Fruit fly (Drosophila melanogaster): ENCODE results near the gene kraken.

kraken gene

DNA sequence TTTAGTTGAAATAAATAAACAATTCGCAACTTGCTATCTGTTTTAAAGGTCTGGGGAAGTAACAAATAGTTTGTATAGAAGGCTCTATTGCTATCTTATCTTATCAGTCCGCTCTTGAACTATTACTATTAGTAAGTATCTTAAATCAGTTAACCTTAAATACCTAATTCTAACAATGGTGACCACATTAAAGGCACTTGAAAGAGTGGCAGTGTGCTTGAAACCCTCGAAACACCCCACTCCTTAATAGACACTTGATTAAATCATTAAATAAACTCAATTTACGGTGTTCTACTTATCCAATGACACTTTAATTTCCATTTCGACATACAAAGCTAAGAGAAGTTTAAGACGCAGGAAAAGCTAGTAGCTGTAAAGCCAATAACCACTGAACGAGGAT lies 13.8 kb upstream of the kraken start:
- TF ChIP-seq CG17801 (GFP tag; optimal IDR thresholded peaks at IDR 0.05; ENCODE audit: partially characterized antibody): no peak

DNA sequence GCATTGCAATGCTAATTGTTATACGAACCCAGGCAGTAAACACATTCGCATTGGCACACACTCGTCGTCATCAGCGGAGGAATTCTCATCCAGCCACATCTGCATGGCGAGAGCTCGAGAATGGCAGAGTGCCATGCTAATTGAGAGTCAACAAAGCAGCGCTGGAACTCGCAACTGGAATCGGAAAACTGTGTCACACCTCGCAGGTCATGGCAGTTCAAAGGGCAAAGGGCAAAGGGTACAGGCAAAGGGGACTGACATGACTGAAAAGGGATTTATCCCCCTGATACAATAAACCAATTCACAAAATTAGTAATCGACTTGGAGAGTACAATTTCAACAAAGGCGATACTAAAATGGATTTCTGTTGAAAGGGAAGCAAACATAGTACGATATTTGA lies 12.5 kb upstream of the kraken start:
- no peak for TF ChIP-seq CG17801 (GFP tag; optimal IDR thresholded peaks at IDR 0.05; ENCODE audit: partially characterized antibody)

DNA sequence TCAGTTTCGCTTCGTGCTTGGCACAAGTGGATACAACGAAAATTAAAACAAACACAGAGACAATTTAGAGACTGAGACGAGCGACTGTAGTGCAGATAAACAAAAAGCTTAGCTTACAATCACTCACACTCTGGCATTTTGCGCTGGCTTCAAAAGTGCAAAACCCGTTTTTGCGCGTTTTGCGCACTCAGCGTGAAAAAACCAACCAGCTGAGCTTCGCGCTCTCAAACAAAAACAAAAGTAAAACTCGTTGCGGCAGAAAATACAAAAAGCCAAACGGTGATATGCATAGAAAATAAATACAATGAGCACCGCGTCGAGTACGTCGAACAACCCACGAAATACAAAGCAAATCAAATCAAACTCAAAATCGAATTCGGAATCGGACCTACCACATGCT lies 11.9 kb upstream of the kraken start:
- TF ChIP-seq CG17801 (GFP tag; optimal IDR thresholded peaks at IDR 0.05; ENCODE audit: partially characterized antibody): no peak

DNA sequence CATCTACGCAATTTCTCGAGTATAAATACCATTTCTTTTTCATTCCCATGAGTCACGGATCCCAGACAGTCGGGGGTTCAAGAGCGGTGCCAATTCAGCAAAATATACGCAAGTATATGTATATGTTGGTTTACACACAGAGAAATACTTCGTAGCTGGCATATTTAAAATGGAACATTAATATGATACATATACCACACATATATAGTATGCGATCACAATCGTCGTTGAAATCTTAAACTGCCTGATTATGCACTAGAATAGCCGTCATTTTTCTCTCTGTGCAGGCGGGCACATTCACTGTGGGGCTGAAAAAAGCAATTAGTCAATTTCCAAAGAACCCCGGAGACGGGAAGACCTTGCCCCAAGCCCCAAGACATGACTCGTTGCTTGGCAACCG lies 10.9 kb upstream of the kraken start:
- peak; percentile 94 for TF ChIP-seq CG17801 (GFP tag; optimal IDR thresholded peaks at IDR 0.05; ENCODE audit: partially characterized antibody)

DNA sequence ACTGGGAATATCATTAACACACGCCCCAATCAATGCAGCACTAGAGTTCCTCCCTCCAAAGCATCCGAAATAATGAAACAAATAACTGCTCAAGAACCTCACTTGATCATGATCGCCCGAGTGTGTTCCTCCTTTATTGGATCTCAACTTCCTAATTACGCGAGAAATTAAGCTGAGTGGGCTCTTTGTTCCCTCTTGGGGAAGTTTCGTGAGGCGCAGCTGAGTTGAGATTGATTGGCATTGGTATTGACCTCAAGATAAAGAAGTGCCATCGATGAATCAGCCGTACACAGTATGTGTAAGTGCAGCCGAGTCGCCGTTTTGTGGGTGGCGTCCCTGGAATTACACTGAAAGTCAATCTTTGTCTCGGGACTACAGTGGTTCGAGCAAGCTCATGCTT lies 9.7 kb upstream of the kraken start:
- TF ChIP-seq CG17801 (GFP tag; optimal IDR thresholded peaks at IDR 0.05; ENCODE audit: partially characterized antibody): no peak

DNA sequence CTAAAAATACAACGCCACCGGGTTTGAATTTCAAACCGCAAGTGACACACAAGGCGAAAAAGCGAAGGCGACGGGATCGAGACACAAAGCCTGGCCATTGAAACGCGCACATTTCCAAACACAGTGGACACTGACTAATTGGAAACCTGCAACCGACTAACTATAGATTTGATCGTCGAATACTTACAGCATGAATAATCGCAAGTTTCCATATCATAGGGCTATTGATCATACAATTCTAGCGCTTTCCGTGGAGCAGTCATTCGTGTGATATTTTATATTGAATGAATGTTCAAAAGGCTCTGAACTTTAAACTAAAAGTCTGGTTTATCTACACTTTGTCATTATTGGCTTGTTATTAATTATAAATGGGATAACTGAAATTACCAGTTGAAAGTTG lies 9.3 kb upstream of the kraken start:
- no peak for TF ChIP-seq CG17801 (GFP tag; optimal IDR thresholded peaks at IDR 0.05; ENCODE audit: partially characterized antibody)

DNA sequence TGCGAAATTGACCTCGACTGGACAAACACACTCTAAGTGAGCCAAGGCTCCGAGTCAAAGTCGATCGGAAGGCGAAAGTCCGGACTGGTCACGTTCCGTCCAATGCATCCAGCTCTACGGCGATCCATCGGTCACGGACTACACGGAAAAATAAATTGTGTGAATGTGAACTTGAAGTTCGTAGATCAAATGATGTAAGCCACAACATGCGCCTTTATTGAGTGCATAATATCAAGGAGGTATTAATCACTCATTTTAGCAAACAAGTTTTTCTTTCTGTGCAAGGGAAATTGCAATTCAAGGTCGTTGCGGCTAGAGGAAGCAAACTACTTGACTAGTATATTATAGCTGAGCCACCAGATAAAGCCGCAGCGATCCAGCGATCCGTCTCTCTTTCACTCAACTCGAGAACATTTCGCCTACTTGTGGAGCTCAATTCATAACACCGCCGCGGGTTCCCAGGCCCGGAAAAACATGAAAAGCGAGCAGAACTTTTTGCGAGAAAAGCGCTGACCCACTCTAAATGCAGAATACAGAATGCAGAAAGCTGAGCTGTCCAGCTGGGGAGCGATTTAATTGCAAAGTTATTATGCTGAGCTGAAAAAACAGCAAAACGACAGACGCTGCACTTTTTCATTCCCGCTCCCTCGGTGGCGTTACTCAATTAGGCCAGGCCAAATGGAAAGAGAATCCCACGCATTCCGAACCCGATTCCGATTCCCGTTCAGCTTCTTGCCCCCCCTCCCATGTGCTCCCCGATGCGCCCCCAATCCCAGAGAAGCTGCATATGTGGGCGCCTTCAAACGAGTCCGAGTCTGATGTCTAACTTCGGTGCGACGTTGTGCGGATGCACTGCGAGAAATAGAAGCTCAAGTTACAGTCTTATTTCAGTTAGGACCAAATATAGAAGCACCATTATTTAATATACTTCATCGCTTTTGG lies 8.4 kb upstream of the kraken start:
- peak; percentile 9 for TF ChIP-seq CG17801 (GFP tag; optimal IDR thresholded peaks at IDR 0.05; ENCODE audit: partially characterized antibody)

DNA sequence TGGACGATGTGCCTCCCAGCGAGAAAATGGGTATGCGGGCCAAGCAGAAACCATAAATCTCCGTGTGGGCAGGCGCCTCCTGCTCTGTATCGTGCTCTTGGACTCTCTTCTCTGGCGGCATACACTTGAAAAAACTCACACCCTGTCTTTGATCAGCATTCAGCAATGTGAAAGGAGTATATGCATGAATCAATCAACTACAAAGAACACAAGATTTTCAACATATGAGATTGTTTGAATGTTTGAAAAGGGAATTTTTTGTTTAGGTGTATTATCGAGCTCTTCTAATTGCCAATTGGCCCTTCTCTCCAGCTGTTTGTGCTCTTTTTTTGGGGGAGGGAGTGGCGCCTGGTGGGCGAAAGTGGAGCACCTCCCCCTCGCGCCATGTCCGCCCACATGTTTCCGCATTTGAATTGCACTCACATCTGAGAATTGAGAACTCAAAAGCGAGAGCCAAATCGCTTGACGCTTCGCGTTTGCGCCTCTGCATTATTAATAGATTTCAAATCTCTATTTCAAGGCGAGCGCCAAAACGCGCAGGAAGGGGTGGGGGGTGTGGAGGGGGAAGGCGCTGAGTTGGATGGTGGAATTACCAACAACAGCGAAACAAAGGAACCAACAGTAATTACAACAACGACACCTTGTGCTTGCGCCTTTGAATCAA lies 7.1 kb upstream of the kraken start:
- TF ChIP-seq CG17801 (GFP tag; optimal IDR thresholded peaks at IDR 0.05; ENCODE audit: partially characterized antibody): no peak

DNA sequence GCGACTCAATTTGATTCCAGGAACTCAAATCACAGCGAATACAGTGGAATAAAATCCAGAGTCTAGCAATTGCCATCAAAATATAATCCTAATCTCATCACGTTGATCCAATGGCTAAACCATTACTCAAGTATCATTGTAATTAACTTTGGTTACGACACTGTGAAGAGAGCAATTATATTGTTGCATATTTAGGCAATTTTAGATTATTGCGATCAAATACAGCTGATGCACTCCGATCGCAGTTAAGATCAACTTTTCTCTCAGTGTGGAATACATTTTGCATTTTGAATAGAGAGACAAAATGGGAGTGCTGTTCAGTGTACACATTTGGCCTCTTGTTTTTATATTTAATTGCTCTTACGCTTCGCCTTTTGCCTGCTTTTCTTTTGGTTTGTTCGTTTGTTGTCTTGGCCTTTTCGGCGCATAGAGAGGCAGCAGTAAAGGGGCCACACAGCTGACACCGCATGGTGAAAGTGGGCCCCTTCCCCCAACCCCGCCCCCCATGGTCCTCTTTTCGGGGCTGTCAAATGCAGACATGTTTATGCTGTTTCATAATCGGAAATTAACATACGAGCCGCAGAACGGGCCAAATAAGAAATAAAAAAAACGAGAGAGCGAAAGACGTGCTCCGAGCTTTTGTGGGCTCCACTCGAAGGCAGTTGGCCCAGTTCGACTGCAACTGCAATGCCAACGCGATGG lies 6.2 kb upstream of the kraken start:
- TF ChIP-seq CG17801 (GFP tag; optimal IDR thresholded peaks at IDR 0.05; ENCODE audit: partially characterized antibody): peak; percentile 16

DNA sequence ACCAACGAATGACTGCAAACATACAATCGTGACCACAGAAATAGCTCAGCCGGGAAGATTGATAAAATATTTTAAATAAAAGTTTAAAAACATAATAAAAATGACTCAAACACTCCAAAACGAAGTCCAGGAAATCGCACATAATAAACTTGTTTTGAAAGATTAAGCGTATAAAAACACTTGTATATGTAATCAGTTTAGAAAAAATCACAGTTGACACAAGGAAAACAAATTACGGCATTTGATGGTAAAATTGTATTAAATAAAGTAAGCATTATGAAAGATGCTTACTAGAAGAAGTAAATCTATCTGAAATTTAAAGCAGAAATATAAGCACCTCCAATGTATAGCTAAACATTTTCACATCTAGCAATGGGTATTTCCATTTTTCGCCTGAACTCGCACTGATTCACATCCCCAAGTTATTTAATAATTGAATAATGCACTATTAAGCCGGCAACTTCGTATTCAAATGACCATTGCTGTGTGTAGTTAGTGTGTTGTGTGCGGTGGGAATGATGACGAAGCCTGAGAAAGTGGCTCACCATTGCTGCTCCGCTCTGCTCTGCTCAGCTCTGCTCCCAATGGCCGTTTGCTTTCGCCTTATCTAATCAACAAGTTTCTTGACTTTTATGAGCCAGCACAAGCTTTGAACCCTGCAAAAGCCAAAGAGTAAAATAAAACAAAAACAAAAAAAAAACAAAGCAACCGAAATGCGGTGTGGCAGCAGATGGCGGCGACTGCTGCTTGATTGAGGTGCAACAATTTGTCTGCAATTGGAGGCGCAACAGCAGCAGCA lies 5.2 kb upstream of the kraken start:
- no peak for TF ChIP-seq CG17801 (GFP tag; optimal IDR thresholded peaks at IDR 0.05; ENCODE audit: partially characterized antibody)

DNA sequence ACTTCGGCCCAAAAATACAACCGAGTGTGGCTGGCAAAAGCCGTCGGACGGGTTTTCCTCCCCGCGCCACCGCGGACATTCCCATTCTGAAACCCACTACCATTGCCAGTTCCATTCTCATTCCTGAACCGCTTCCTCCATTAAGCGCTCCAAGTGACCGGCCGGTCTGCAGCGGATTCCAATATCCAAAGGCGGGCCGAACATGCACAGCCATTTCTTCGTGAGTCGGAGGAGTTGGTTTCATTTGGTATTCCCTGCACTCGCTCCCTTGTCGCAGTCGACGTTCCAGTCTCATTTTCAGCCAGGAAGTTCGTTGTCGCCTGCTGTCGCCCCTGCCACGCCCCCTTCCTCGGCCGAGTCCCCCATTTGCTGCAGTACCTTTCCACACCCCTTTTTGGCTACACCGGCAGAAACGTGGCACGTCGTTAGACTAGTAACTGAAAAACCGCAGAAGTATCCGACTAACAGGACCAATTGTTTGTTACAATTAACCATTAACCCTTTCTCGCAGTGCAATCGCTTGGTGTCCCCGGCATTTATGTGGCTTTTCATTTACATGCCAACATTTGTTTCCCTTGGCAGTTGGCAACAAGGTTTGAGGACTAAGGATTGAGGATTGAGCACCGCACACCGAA lies 4.5 kb upstream of the kraken start:
- no peak for TF ChIP-seq CG17801 (GFP tag; optimal IDR thresholded peaks at IDR 0.05; ENCODE audit: partially characterized antibody)

DNA sequence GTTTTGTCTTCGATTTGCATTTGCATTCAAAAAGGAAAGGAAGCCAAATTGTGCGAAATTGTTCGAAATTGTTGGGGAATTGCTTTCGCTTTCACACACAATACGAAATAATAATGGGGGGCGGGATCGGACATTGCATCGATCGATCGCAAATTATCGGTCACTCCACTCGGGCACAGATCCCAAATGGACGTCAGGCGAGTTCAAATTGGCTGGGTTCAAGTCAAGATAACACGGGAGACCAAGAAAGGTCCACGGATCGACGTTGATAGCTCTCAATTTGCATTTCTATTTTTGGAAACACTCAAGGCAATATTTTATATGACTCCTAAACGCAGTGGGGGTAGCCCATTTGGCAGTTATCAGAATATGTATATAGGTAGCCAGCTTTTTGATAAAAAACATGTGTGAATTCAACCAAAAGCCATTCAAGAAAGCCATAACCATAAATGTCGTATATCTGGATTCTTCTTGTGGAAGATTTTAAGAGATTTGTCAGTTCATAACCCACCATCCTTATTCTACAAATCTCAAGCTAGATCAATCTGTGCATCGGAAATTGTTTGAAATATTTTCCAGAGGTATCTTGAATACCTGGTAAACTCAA lies 3.3 kb upstream of the kraken start:
- no peak for TF ChIP-seq CG17801 (GFP tag; optimal IDR thresholded peaks at IDR 0.05; ENCODE audit: partially characterized antibody)

DNA sequence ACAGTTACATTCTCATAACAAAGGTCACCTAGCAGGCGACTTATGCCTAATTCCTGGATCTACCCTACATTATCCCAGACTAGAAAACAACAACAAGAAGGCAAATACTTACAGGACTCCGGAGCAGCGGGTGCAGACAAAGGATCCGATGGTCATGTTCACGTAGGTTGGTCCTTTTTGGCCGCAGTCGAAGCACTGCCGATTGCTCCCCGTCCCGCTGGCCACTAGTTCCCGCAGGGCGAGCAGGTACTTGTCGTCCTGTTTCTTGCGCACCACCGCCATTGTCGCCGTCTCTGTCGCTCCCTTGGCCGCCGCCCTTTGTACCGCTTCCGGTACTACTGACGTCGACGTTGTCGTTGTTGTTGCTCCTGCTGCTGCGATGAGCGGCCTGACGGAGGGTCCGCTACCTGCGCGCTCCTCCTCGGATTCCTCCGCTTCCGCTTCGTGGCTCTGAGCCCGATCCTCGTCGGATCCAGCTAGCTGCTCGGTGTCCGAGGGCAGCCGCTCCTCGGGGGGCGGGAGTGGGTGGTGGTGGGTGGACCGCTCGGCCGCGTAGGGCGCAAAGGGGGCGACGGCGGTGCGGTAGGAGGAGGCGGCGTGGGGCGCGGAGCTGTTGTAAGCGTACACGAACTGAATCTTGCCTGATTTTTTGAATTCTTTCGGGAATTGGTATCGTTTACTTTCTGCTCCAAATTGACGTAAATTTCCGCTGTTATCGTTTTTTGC lies 2.6 kb upstream of the kraken start:
- no peak for TF ChIP-seq CG17801 (GFP tag; optimal IDR thresholded peaks at IDR 0.05; ENCODE audit: partially characterized antibody)

Measured in ovary, adult (tissue).